Fruit fly (Drosophila melanogaster) whole organism, adult: ENCODE results near the gene pum.
A peak's percentile ranks its signal among the peaks of the same experiment; 100 is the strongest.

Source experiments
- CG11617 ChIP-seq: fragments of 200-800 bp; sonication (Bioruptor generic); optimal IDR thresholded peaks from 2 replicates; lab custom pipeline; 2017; ENCODE audit warnings: mild to moderate bottlenecking, missing biosample characterization, missing genetic modification reagents, missing genetic modification characterization
- CG12768 ChIP-seq: fragments of 200-800 bp; sonication (Bioruptor generic); optimal IDR thresholded peaks from 2 replicates; lab custom pipeline; 2017; ENCODE audit warnings: missing biosample characterization, missing genetic modification characterization, mild to moderate bottlenecking, moderate library complexity, missing genetic modification reagents
- CG14711 ChIP-seq: fragments of 200-800 bp; sonication (Bioruptor generic); optimal IDR thresholded peaks from 2 replicates; lab custom pipeline; 2018; ENCODE audit warnings: missing biosample characterization, mild to moderate bottlenecking, missing genetic modification characterization, moderate library complexity
- CG1620 ChIP-seq: fragments of 200-800 bp; sonication (Bioruptor generic); optimal IDR thresholded peaks from 2 replicates; lab custom pipeline; 2016; ENCODE audit warnings: missing biosample characterization, missing genetic modification characterization
- CG33017 ChIP-seq: fragments of 200-800 bp; sonication (Bioruptor generic); optimal IDR thresholded peaks from 2 replicates; lab custom pipeline; 2018; ENCODE audit warnings: missing biosample characterization, mild to moderate bottlenecking, missing genetic modification characterization, moderate library complexity
- CG5204 ChIP-seq: fragments of 200-800 bp; sonication (Bioruptor generic); optimal IDR thresholded peaks from 2 replicates; lab custom pipeline; 2016; ENCODE audit warnings: missing biosample characterization, missing genetic modification characterization
- CG7045 ChIP-seq: fragments of 200-800 bp; sonication (Bioruptor generic); optimal IDR thresholded peaks from 2 replicates; lab custom pipeline; 2017; ENCODE audit warnings: missing biosample characterization, mild to moderate bottlenecking, missing genetic modification characterization
- CG7101 ChIP-seq: fragments of 200-800 bp; sonication (Bioruptor generic); optimal IDR thresholded peaks from 2 replicates; lab custom pipeline; 2018; ENCODE audit warnings: missing biosample characterization, mild to moderate bottlenecking, missing genetic modification characterization, moderate library complexity
- Clk ChIP-seq: fragments of 200-800 bp; sonication (Bioruptor generic); optimal IDR thresholded peaks from 2 replicates; lab custom pipeline; 2017; ENCODE audit warnings: missing biosample characterization, missing genetic modification characterization
- Crg-1 ChIP-seq: fragments of 200-800 bp; sonication (Bioruptor generic); optimal IDR thresholded peaks from 2 replicates; lab custom pipeline; 2016; ENCODE audit warnings: missing biosample characterization, missing genetic modification characterization
- Hr96 ChIP-seq: fragments of 200-800 bp; sonication (Bioruptor generic); optimal IDR thresholded peaks from 2 replicates; lab custom pipeline; 2016; ENCODE audit warnings: missing biosample characterization, missing genetic modification characterization
- Mnt ChIP-seq: fragments of 200-800 bp; sonication (Bioruptor generic); optimal IDR thresholded peaks from 2 replicates; lab custom pipeline; 2016; ENCODE audit warnings: missing biosample characterization, mild to moderate bottlenecking, missing genetic modification characterization
- bab1 ChIP-seq: fragments of 200-800 bp; sonication (Bioruptor generic); optimal IDR thresholded peaks from 3 replicates; lab custom pipeline; 2019; ENCODE audit warnings: missing biosample characterization, mild to moderate bottlenecking, missing genetic modification characterization, moderate library complexity
- cic ChIP-seq: fragments of 200-800 bp; sonication (Bioruptor generic); optimal IDR thresholded peaks from 2 replicates; lab custom pipeline; 2017; ENCODE audit warnings: missing biosample characterization, mild to moderate bottlenecking, missing genetic modification characterization, moderate library complexity
- cnc ChIP-seq, 2 experiments: fragments of >200 bp; optimal IDR thresholded peaks; 2 replicates each; lab custom pipeline; 2017
- kay ChIP-seq: fragments of 200-800 bp; sonication (Bioruptor generic); peaks from one replicate; lab custom pipeline; 2016; ENCODE audit warnings: missing biosample characterization, missing genetic modification characterization, borderline replicate concordance
- ovo ChIP-seq: fragments of 200-800 bp; sonication (Bioruptor generic); optimal IDR thresholded peaks from 2 replicates; lab custom pipeline; 2016; ENCODE audit warnings: missing biosample characterization, missing genetic modification characterization
- pad ChIP-seq: fragments of 200-800 bp; sonication (Bioruptor generic); optimal IDR thresholded peaks from 3 replicates; lab custom pipeline; 2017; ENCODE audit warnings: missing biosample characterization, missing genetic modification characterization, mild to moderate bottlenecking, moderate library complexity, missing genetic modification reagents
- tj ChIP-seq: fragments of 200-800 bp; sonication (Bioruptor generic); optimal IDR thresholded peaks from 3 replicates; lab custom pipeline; 2017; ENCODE audit warnings: missing biosample characterization, mild to moderate bottlenecking, missing genetic modification characterization, moderate library complexity
- toe ChIP-seq: fragments of 200-800 bp; sonication (Bioruptor generic); optimal IDR thresholded peaks from 2 replicates; lab custom pipeline; 2016; ENCODE audit warnings: missing biosample characterization, missing genetic modification characterization

The pum gene

dm6 chr3R:9224807-9225206 is 12.7 kb downstream of the pum start:
- TF ChIP-seq tj (GFP tag; lab: Kevin White, UChicago) (peak; percentile 3), toe (GFP tag; lab: Kevin White, UChicago) (no peak), CG14711 (peak; percentile 26), Crg-1 (GFP tag; lab: Kevin White, UChicago) (no peak), Clk (GFP tag; lab: Kevin White, UChicago) (no peak), CG5204 (GFP tag; lab: Kevin White, UChicago) (peak; percentile 26), Hr96 (GFP tag; lab: Kevin White, UChicago) (no peak)

DNA sequence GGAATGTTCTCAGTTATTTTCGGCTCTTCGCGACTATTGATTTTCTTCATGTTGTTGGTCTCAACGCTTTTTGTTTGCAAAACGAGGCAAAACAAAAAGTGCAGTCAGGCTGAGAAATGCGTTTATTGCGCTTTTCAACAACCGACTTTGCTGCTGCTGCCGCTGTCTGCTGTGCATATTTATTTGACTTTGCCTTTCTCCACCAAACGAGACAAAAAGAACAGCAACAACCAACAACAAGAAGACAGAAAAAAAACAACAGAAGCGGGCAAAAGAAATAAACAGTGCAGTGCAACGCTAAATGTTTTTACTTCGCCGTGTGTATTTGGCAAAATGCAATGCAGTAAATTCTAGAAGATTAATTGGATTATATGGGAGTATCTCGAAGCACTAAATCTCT is 15.1 kb downstream of the pum start:
- TF ChIP-seq tj (GFP tag; lab: Kevin White, UChicago) (peak; percentile 71), ovo (GFP tag; lab: Kevin White, UChicago) (no peak)

DNA sequence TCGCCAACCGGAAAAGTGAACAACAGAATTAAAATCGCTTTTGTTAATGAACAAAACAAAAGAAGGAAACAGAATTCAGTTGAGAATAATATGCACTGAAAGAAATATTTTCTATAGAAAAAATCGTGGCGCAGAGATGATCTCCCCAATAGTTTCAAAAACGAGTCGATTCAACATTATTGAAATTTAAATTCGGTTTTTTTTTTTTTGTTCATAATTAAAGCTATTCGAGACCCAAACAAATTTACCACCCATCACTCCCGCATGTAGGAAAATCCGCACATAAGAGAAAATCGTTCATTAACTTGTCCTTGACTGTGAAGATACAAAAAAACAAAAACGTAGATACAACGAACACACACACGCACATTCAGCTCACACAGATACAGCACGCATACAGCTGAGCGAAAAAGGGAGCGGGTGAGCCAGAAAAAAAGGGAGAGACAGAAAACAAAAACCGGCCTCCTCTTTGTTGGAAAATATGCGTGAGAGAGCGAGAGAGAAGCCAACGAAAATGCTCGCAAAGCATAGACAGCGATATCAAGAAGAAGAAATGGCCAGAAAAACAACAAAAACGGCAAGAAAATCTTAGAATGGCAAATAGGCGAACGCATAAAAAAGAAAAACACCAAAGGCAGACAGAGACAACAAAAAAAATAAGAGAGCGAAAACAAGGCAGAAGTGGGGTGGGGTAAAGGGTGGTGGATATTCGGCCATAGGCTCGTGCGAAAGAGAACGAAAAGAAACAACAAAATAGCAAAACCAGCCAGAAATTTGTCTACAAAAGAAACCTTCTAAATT is 17.2 kb downstream of the pum start:
- TF ChIP-seq kay (no peak), bab1 (GFP tag; lab: Kevin White, UChicago) (no peak), CG7045 (GFP tag; lab: Kevin White, UChicago) (no peak), CG14711 (no peak), cnc (optimal IDR thresholded peaks at IDR 0.05; lab: Kevin White, UChicago) (no peak), toe (GFP tag; lab: Kevin White, UChicago) (no peak), tj (GFP tag; lab: Kevin White, UChicago) (no peak), Hr96 (GFP tag; lab: Kevin White, UChicago) (no peak), CG7101 (no peak), CG12768 (GFP tag; lab: Kevin White, UChicago) (no peak), CG11617 (GFP tag; lab: Kevin White, UChicago) (no peak), Clk (GFP tag; lab: Kevin White, UChicago) (no peak), CG5204 (GFP tag; lab: Kevin White, UChicago) (no peak), CG33017 (tag; lab: Kevin White, UChicago) (no peak), CG1620 (GFP tag; lab: Kevin White, UChicago) (no peak)

- no peak for TF ChIP-seq CG11617 (GFP tag; lab: Kevin White, UChicago)
- no peak for TF ChIP-seq Hr96 (GFP tag; lab: Kevin White, UChicago)
- TF ChIP-seq tj (GFP tag; lab: Kevin White, UChicago): no peak
- TF ChIP-seq CG1620 (GFP tag; lab: Kevin White, UChicago): no peak
- TF ChIP-seq Clk (GFP tag; lab: Kevin White, UChicago): no peak
- TF ChIP-seq CG14711: no peak
- no peak for TF ChIP-seq CG5204 (GFP tag; lab: Kevin White, UChicago)
- no peak for TF ChIP-seq pad (GFP tag; lab: Kevin White, UChicago)
- no peak for TF ChIP-seq toe (GFP tag; lab: Kevin White, UChicago)
- no peak for TF ChIP-seq cic
- TF ChIP-seq ovo (GFP tag; lab: Kevin White, UChicago): no peak
- TF ChIP-seq CG12768 (GFP tag; lab: Kevin White, UChicago): no peak
- no peak for TF ChIP-seq CG7045 (GFP tag; lab: Kevin White, UChicago)
- TF ChIP-seq cnc (optimal IDR thresholded peaks at IDR 0.05; lab: Kevin White, UChicago): no peak
- no peak for TF ChIP-seq Crg-1 (GFP tag; lab: Kevin White, UChicago)
- TF ChIP-seq bab1 (GFP tag; lab: Kevin White, UChicago): no peak
- TF ChIP-seq Mnt (GFP tag; lab: Kevin White, UChicago): no peak
- no peak for TF ChIP-seq CG7101
- no peak for TF ChIP-seq kay
- no peak for TF ChIP-seq CG33017 (tag; lab: Kevin White, UChicago)
Measured at dm6 chr3R:9217607-9218006, 19.9 kb downstream of the pum start.

dm6 chr3R:9215551-9215950 is 21.9 kb downstream of the pum start:
- TF ChIP-seq Crg-1 (GFP tag; lab: Kevin White, UChicago) (no peak), kay (no peak), Clk (GFP tag; lab: Kevin White, UChicago) (no peak), tj (GFP tag; lab: Kevin White, UChicago) (no peak), CG11617 (GFP tag; lab: Kevin White, UChicago) (no peak), cnc (optimal IDR thresholded peaks at IDR 0.05; lab: Kevin White, UChicago) (no peak), CG7045 (GFP tag; lab: Kevin White, UChicago) (no peak), CG7101 (no peak), CG1620 (GFP tag; lab: Kevin White, UChicago) (no peak), pad (GFP tag; lab: Kevin White, UChicago) (no peak), CG12768 (GFP tag; lab: Kevin White, UChicago) (no peak), bab1 (GFP tag; lab: Kevin White, UChicago) (no peak), CG14711 (no peak), Mnt (GFP tag; lab: Kevin White, UChicago) (no peak), ovo (GFP tag; lab: Kevin White, UChicago) (no peak), toe (GFP tag; lab: Kevin White, UChicago) (no peak)

DNA sequence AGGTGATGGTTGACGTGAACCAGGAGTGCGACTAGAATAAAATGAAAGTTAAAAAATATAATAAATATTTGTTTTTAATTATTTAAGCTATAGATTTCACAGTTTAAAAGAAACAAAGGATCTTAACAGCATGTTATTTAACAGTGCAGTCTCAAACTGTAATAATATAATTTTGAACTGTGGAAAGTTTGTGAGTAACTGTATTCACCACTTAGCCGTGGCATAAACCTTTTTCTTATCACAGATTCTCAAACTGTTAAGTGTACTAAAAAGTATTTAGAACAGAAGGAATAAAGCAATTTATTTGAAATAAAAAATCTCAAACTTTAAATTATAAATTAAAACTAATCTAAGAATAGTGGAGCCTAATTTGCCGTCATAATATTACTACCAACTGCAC is 23.2 kb downstream of the pum start:
- no peak for TF ChIP-seq kay
- no peak for TF ChIP-seq tj (GFP tag; lab: Kevin White, UChicago)
- no peak for TF ChIP-seq toe (GFP tag; lab: Kevin White, UChicago)
- no peak for TF ChIP-seq pad (GFP tag; lab: Kevin White, UChicago)
- TF ChIP-seq CG14711: no peak
- TF ChIP-seq Crg-1 (GFP tag; lab: Kevin White, UChicago): no peak
